Worm (Caenorhabditis elegans) whole organism, young adult: ENCODE measurements around the gene sid-2.

Experiments used
- B0019.2 ChIP-seq: fragments of 200-800 bp; sonication (Bioruptor generic); conservative IDR thresholded peaks from 2 replicates; pipeline ENCODE4 v1.3.6; 2022; ENCODE audit warnings: missing genetic modification reagents, missing genetic modification characterization, missing compliant biosample characterization
- B0336.3 ChIP-seq: fragments of 200-800 bp; sonication (Bioruptor generic); IDR thresholded peaks from 2 replicates; pipeline ENCODE4 v1.3.6; 2022; ENCODE audit warnings: missing genetic modification characterization, missing compliant biosample characterization
- D2030.7 ChIP-seq: fragments of 200-800 bp; sonication (Bioruptor generic); IDR thresholded peaks from 2 replicates; pipeline ENCODE4 v1.3.6; 2022; ENCODE audit warnings: missing genetic modification reagents, missing genetic modification characterization, missing compliant biosample characterization
- F10E7.11 ChIP-seq: sonication (generic microtip); optimal IDR thresholded peaks from 2 replicates; lab custom pipeline; 2017; ENCODE audit warnings: mild to moderate bottlenecking, missing genetic modification characterization, moderate library complexity, missing compliant biosample characterization
- F49E8.2 ChIP-seq: sonication (generic microtip); optimal IDR thresholded peaks from 3 replicates; lab custom pipeline; 2017; ENCODE audit warnings: missing genetic modification characterization, mild to moderate bottlenecking, missing compliant biosample characterization, antibody characterized with exemption, moderate library complexity; ENCODE audit not compliant: insufficient read depth
- F52B5.7 ChIP-seq: sonication (generic microtip); optimal IDR thresholded peaks from 2 replicates; lab custom pipeline; 2016; ENCODE audit warnings: mild to moderate bottlenecking, missing genetic modification characterization, missing compliant biosample characterization
- F57A8.1 ChIP-seq: fragments of 200-800 bp; sonication (Bioruptor generic); optimal IDR thresholded peaks from 2 replicates; lab custom pipeline; 2018; ENCODE audit warnings: mild to moderate bottlenecking, missing genetic modification characterization, moderate library complexity, missing compliant biosample characterization
- T26A5.8 ChIP-seq: sonication (generic microtip); optimal IDR thresholded peaks from 2 replicates; lab custom pipeline; 2016; ENCODE audit warnings: missing genetic modification characterization, missing compliant biosample characterization
- Y53G8AR.9 ChIP-seq: fragments of 200-800 bp; sonication (Bioruptor generic); conservative IDR thresholded peaks from 2 replicates; pipeline ENCODE4 v1.3.6; 2022; ENCODE audit warnings: missing genetic modification reagents, missing genetic modification characterization, missing compliant biosample characterization
- Y79H2A.3 ChIP-seq: fragments of 200-800 bp; sonication (Bioruptor generic); conservative IDR thresholded peaks from 2 replicates; pipeline ENCODE4 v1.3.6; 2022; ENCODE audit warnings: missing genetic modification reagents, missing genetic modification characterization, missing compliant biosample characterization
- Y95B8A.8 ChIP-seq: fragments of 200-800 bp; sonication (Bioruptor generic); IDR thresholded peaks from 2 replicates; pipeline ENCODE4 v1.3.6; 2022; ENCODE audit warnings: missing genetic modification reagents, missing genetic modification characterization, missing compliant biosample characterization
- ZK185.1 ChIP-seq: sonication (generic microtip); optimal IDR thresholded peaks from 2 replicates; lab custom pipeline; 2016; ENCODE audit warnings: mild to moderate bottlenecking, missing genetic modification characterization, missing compliant biosample characterization; ENCODE audit not compliant: poor library complexity, severe bottlenecking
- aptf-2 ChIP-seq: fragments of 200-800 bp; sonication (Bioruptor generic); conservative IDR thresholded peaks from 2 replicates; pipeline ENCODE4 v1.3.6; 2022; ENCODE audit warnings: missing genetic modification reagents, missing genetic modification characterization, missing compliant biosample characterization
- attf-5 ChIP-seq: fragments of 200-800 bp; sonication (Bioruptor generic); optimal IDR thresholded peaks from 2 replicates; lab custom pipeline; 2018; ENCODE audit warnings: mild to moderate bottlenecking, missing genetic modification characterization, missing compliant biosample characterization
- cebp-1 ChIP-seq, 2 experiments: fragments of 200-800 bp in 1 of 2; sonication (Bioruptor generic) in 1 of 2; sonication (generic microtip) in 1 of 2; IDR thresholded peaks in 1 of 2; optimal IDR thresholded peaks in 1 of 2; 2 replicates each; pipeline versions ENCODE4 v1.3.6 to Lab custom; 2017 to 2022; ENCODE audit warnings: missing compliant biosample characterization in 2 of 2, missing genetic modification characterization in 2 of 2, mild to moderate bottlenecking in 1 of 2, missing genetic modification reagents in 1 of 2, moderate library complexity in 1 of 2
- cebp-2 ChIP-seq: fragments of 200-800 bp; sonication (Bioruptor generic); IDR thresholded peaks from 2 replicates; pipeline ENCODE4 v1.3.6; 2022; ENCODE audit warnings: missing genetic modification characterization, missing compliant biosample characterization
- ceh-27 ChIP-seq: fragments of 200-800 bp; sonication (Bioruptor generic); optimal IDR thresholded peaks from 2 replicates; lab custom pipeline; 2018; ENCODE audit warnings: mild to moderate bottlenecking, missing genetic modification characterization, moderate library complexity, missing compliant biosample characterization
- ceh-58 ChIP-seq: fragments of 200-800 bp; sonication (Bioruptor generic); IDR thresholded peaks from 2 replicates; pipeline ENCODE4 v1.3.6; 2022; ENCODE audit warnings: missing genetic modification characterization, missing compliant biosample characterization
- ceh-91 ChIP-seq: fragments of 200-800 bp; sonication (Bioruptor generic); IDR thresholded peaks from 2 replicates; pipeline ENCODE4 v1.3.6; 2022; ENCODE audit warnings: missing genetic modification reagents, missing genetic modification characterization, missing compliant biosample characterization
- dox-1 ChIP-seq: fragments of 200-800 bp; sonication (Bioruptor generic); IDR thresholded peaks from 2 replicates; pipeline ENCODE4 v1.3.6; 2022; ENCODE audit warnings: missing genetic modification reagents, missing genetic modification characterization, missing compliant biosample characterization
- egrh-3 ChIP-seq: fragments of 200-800 bp; sonication (Bioruptor generic); IDR thresholded peaks from 2 replicates; pipeline ENCODE4 v1.3.6; 2022; ENCODE audit warnings: missing genetic modification reagents, missing genetic modification characterization, missing compliant biosample characterization
- him-1 ChIP-seq: sonication (generic microtip); optimal IDR thresholded peaks from 2 replicates; lab custom pipeline; 2016; ENCODE audit warnings: missing genotype, missing genetic modification reagents, missing genetic modification characterization, missing compliant biosample characterization
- let-526 ChIP-seq: fragments of 200-800 bp; sonication (Bioruptor generic); IDR thresholded peaks from 2 replicates; pipeline ENCODE4 v1.3.6; 2022; ENCODE audit warnings: missing genetic modification reagents, missing genetic modification characterization, missing compliant biosample characterization
- lin-26 ChIP-seq: fragments of 200-800 bp; sonication (Bioruptor generic); IDR thresholded peaks from 2 replicates; pipeline ENCODE4 v1.3.6; 2022; ENCODE audit warnings: missing genetic modification reagents, missing genetic modification characterization, missing compliant biosample characterization
- lin-40 ChIP-seq: sonication (generic microtip); optimal IDR thresholded peaks from 2 replicates; lab custom pipeline; 2016; ENCODE audit warnings: missing genetic modification characterization, mild to moderate bottlenecking, missing compliant biosample characterization, missing genotype, missing genetic modification reagents
- lir-1 ChIP-seq: fragments of 200-800 bp; sonication (Bioruptor generic); conservative IDR thresholded peaks from 2 replicates; pipeline ENCODE4 v1.3.6; 2022; ENCODE audit warnings: missing genetic modification reagents, missing genetic modification characterization, missing compliant biosample characterization
- madf-6 ChIP-seq: fragments of 200-800 bp; sonication (Bioruptor generic); IDR thresholded peaks from 2 replicates; pipeline ENCODE4 v1.3.6; 2022; ENCODE audit warnings: missing genetic modification reagents, missing genetic modification characterization, missing compliant biosample characterization
- madf-8 ChIP-seq: fragments of 200-800 bp; sonication (Bioruptor generic); conservative IDR thresholded peaks from 2 replicates; pipeline ENCODE4 v1.3.6; 2022; ENCODE audit warnings: missing genetic modification reagents, missing genetic modification characterization, missing compliant biosample characterization
- mel-28 ChIP-seq: sonication (generic microtip); optimal IDR thresholded peaks from 2 replicates; lab custom pipeline; 2016; ENCODE audit warnings: borderline replicate concordance, mild to moderate bottlenecking, missing genetic modification characterization, missing compliant biosample characterization
- nfya-2 ChIP-seq: fragments of 200-800 bp; sonication (Bioruptor generic); IDR thresholded peaks from 2 replicates; pipeline ENCODE4 v1.3.6; 2022; ENCODE audit warnings: missing genetic modification reagents, missing genetic modification characterization, missing compliant biosample characterization
- nfyb-1 ChIP-seq: fragments of 200-800 bp; sonication (Bioruptor generic); IDR thresholded peaks from 2 replicates; pipeline ENCODE4 v1.3.6; 2022; ENCODE audit warnings: missing genetic modification reagents, missing genetic modification characterization, missing compliant biosample characterization
- sea-2 ChIP-seq: fragments of 200-800 bp; sonication (Bioruptor generic); IDR thresholded peaks from 2 replicates; pipeline ENCODE4 v1.3.6; 2022; ENCODE audit warnings: missing genetic modification characterization, missing compliant biosample characterization
- sptf-2 ChIP-seq: fragments of 200-800 bp; sonication (Bioruptor generic); optimal IDR thresholded peaks from 2 replicates; lab custom pipeline; 2018; ENCODE audit warnings: mild to moderate bottlenecking, missing genetic modification characterization, missing compliant biosample characterization
- tbp1 ChIP-seq: fragments of 200-800 bp; sonication (Bioruptor generic); optimal IDR thresholded peaks from 2 replicates; lab custom pipeline; 2018; ENCODE audit warnings: mild to moderate bottlenecking, missing genetic modification characterization, missing compliant biosample characterization
- xnd-1 ChIP-seq: sonication (generic microtip); optimal IDR thresholded peaks from 2 replicates; lab custom pipeline; 2016; ENCODE audit warnings: missing genotype, missing genetic modification reagents, missing genetic modification characterization, missing compliant biosample characterization
- zfh-2 ChIP-seq: fragments of 200-800 bp; sonication (Bioruptor generic); conservative IDR thresholded peaks from 2 replicates; pipeline ENCODE4 v1.3.6; 2022; ENCODE audit warnings: missing genetic modification reagents, missing genetic modification characterization, missing compliant biosample characterization
- ztf-6 ChIP-seq: fragments of 200-800 bp; sonication (Bioruptor generic); IDR thresholded peaks from 2 replicates; pipeline ENCODE4 v1.3.6; 2022; ENCODE audit warnings: missing genetic modification reagents, missing genetic modification characterization, missing compliant biosample characterization

Gene sid-2

ce11 chrIII:13645885-13646488 lies 33.3 kb upstream of the sid-2 start:
- TF ChIP-seq Y95B8A.8 (GFP tag; lab: Robert Waterston, UW), result 0 out of 2 replicates have a peak, but pooled peaks have one; percentile 11
- TF ChIP-seq ztf-6 (GFP tag; lab: Robert Waterston, UW), result 0 out of 2 replicates have a peak, but pooled peaks have one; percentile 8
- TF ChIP-seq ceh-91 (GFP tag; lab: Robert Waterston, UW), result no peak
- peak; percentile 19; the same call in 1 of the 2 replicates for TF ChIP-seq dox-1 (GFP tag; lab: Robert Waterston, UW)
- peak; percentile 77 for TF ChIP-seq egrh-3
- TF ChIP-seq zfh-2 (GFP tag; lab: Robert Waterston, UW), result peak; percentile 91
- no peak for TF ChIP-seq attf-5 (GFP tag; lab: Kevin White, UChicago)

ce11 chrIII:13648540-13648939 lies 30.7 kb upstream of the sid-2 start:
- no peak for TF ChIP-seq ceh-27 (GFP tag; lab: Kevin White, UChicago)
- peak; percentile 65 for TF ChIP-seq zfh-2 (GFP tag; lab: Robert Waterston, UW)
- TF ChIP-seq, all 124 proteins: peak for 1

- TF ChIP-seq Y79H2A.3 (GFP tag; lab: Robert Waterston, UW) (no peak), cebp-2 (GFP tag; lab: Robert Waterston, UW) (no peak), dox-1 (GFP tag; lab: Robert Waterston, UW) (peak; percentile 5; the same call in 1 of the 2 replicates), zfh-2 (GFP tag; lab: Robert Waterston, UW) (peak; percentile 85), ZK185.1 (tag; lab: Kevin White, UChicago) (no peak), Y53G8AR.9 (GFP tag; lab: Robert Waterston, UW) (no peak), mel-28 (no peak), sptf-2 (GFP tag; lab: Kevin White, UChicago) (no peak), F57A8.1 (GFP tag; lab: Kevin White, UChicago) (no peak), lin-26 (GFP tag; lab: Robert Waterston, UW) (0 out of 2 replicates have a peak, but pooled peaks have one; percentile 41), egrh-3 (peak; percentile 77), F49E8.2 (tag; lab: Kevin White, UChicago) (no peak), madf-8 (GFP tag; lab: Robert Waterston, UW) (no peak), ceh-58 (GFP tag; lab: Robert Waterston, UW) (no peak)
Observed at ce11 chrIII:13651414-13651813, 27.8 kb upstream of the sid-2 start.

- TF ChIP-seq F10E7.11 (tag; lab: Kevin White, UChicago) (no peak), D2030.7 (GFP tag; lab: Robert Waterston, UW) (no peak), T26A5.8 (tag; lab: Kevin White, UChicago) (no peak), him-1 (tag; lab: Kevin White, UChicago) (no peak), sea-2 (GFP tag; lab: Robert Waterston, UW) (no peak), tbp1 (GFP tag; lab: Kevin White, UChicago) (no peak), lin-40 (tag; lab: Kevin White, UChicago) (no peak), Y79H2A.3 (GFP tag; lab: Robert Waterston, UW) (no peak), nfyb-1 (GFP tag; lab: Robert Waterston, UW) (no peak), B0019.2 (GFP tag; lab: Robert Waterston, UW) (no peak), F52B5.7 (tag; lab: Kevin White, UChicago) (no peak), nfya-2 (GFP tag; lab: Robert Waterston, UW) (no peak), aptf-2 (no peak), cebp-1 (GFP tag; IDR thresholded peaks at IDR 0.05; lab: Robert Waterston, UW) (no peak), cebp-1 (tag; optimal IDR thresholded peaks at IDR 0.05; lab: Kevin White, UChicago) (no peak), lir-1 (GFP tag; lab: Robert Waterston, UW) (no peak), egrh-3 (no peak), B0336.3 (GFP tag; lab: Robert Waterston, UW) (no peak), xnd-1 (tag; lab: Kevin White, UChicago) (no peak), madf-6 (GFP tag; lab: Robert Waterston, UW) (no peak), let-526 (GFP tag; lab: Robert Waterston, UW) (no peak)
Observed at ce11 chrIII:13652010-13652409, 27.2 kb upstream of the sid-2 start.
